Worm (Caenorhabditis elegans) whole organism, early embryonic: ENCODE results near the gene scl-8.

Experiments
- B0310.2 ChIP-seq: sonication (generic microtip); optimal IDR thresholded peaks from 2 replicates; lab custom pipeline; 2016; ENCODE audit warnings: mild to moderate bottlenecking, missing genetic modification characterization, missing compliant biosample characterization
- aly-1 ChIP-seq: sonication (generic microtip); optimal IDR thresholded peaks from 2 replicates; lab custom pipeline; 2016; ENCODE audit warnings: missing genetic modification characterization, missing compliant biosample characterization
- ama-1 ChIP-seq: fragments of 150-350 bp; optimal IDR thresholded peaks from 2 replicates; lab custom pipeline; 2014
- ceh-13 ChIP-seq: fragments of 200-800 bp; sonication (Bioruptor generic); optimal IDR thresholded peaks from 2 replicates; lab custom pipeline; 2018; ENCODE audit warnings: mild to moderate bottlenecking, missing genetic modification characterization, missing compliant biosample characterization
- flt-1 ChIP-seq: fragments of 200-800 bp; sonication (Bioruptor generic); IDR thresholded peaks from 2 replicates; pipeline ENCODE4 v1.3.6; 2022; ENCODE audit warnings: missing genetic modification characterization, missing compliant biosample characterization
- hmg-4 ChIP-seq: fragments of 200-800 bp; sonication (Bioruptor generic); optimal IDR thresholded peaks from 2 replicates; lab custom pipeline; 2018; ENCODE audit warnings: mild to moderate bottlenecking, missing genetic modification characterization, missing compliant biosample characterization

ce11 chrIV:13030467-13031299 lies 40.9 kb upstream of the scl-8 start:
- TF ChIP-seq aly-1 (tag; lab: Kevin White, UChicago) (no peak), ama-1 (no peak), hmg-4 (GFP tag; lab: Kevin White, UChicago) (peak; percentile 43), flt-1 (GFP tag; lab: Robert Waterston, UW) (no peak; the same call in 1 of the 2 replicates), B0310.2 (no peak), ceh-13 (GFP tag; lab: Kevin White, UChicago) (no peak)
